Worm (Caenorhabditis elegans): Measurements from ENCODE around the gene grl-12.

The grl-12 gene

DNA sequence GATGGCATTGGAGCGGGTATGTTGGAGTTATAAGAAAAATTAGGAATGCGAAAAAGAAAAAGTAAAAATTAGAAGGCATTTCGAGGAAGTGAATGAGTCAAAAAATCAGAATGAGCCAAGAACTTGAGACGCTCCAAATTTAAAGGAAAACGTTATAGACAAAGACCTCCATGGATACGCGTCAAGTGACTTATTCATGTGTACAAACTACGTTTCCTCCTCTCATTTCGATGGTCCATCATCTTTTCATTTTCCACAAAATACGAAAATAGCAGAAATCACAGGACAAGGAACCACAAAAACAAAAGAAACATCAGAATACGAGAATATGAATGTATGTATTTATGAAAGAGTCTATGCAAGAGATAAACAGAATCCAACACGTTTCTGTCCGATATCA lies 4.5 kb upstream of the grl-12 start, which contains the start of gene F28A12.3:
Gene F28A12.3, minus strand, starts transcription at position 101 of the 400 bp plus-strand sequence.
- TF ChIP-seq egl-43 (GFP tag; IDR thresholded peaks at IDR 0.05) (no peak), aha-1 (tag) (peak; percentile 3)

DNA sequence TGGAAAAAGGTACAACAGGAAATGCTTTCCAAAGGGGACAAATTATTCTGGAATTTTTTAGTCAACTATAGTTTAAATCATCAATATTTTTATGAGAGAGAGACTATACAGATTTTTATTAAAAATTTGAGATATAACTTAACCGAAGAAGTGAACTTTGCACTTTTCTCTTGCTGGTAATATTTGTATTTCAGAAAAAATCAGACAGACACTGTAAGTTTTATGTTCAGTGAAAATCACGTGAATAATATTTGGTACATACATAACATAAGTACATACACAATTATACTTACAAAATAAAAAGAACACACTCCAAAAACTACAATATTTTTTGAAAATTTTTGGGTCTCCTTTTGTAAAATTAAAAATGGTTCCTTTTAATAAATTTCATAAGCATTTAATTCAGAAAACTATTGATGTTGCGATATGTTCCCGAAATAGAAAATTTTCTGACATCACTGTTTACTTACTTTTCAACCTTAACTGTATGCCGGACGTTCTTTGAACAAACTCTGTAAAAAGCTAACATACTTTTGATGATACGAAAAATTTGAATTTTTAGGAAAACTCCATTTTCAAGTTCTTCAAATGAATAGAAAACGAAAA lies 962 bp upstream of the grl-12 start, which contains the start of the genes F28A12.10 and acd-4:
Gene F28A12.10, minus strand, starts transcription at position 101 of the 606 bp plus-strand sequence.
Gene acd-4, plus strand, starts transcription at position 556 of the 606 bp plus-strand sequence.
- TF ChIP-seq nhr-111 (GFP tag; optimal IDR thresholded peaks at IDR 0.05) (no peak), T20F7.1 (GFP tag; optimal IDR thresholded peaks at IDR 0.05) (no peak), zag-1 (tag; optimal IDR thresholded peaks at IDR 0.05) (no peak), php-3 (GFP tag; IDR thresholded peaks at IDR 0.05) (no peak), jun-1 (tag; optimal IDR thresholded peaks at IDR 0.05) (no peak), hlh-30 (tag; optimal IDR thresholded peaks at IDR 0.05; ENCODE audit: insufficient read depth) (no peak), rbr-2 (tag; optimal IDR thresholded peaks at IDR 0.05) (no peak), Y48G9A.11 (GFP tag; IDR thresholded peaks at IDR 0.05) (no peak), lin-39 (tag; optimal IDR thresholded peaks at IDR 0.05) (no peak), dmd-8 (GFP tag; IDR thresholded peaks at IDR 0.05) (no peak), ztf-11 (tag; optimal IDR thresholded peaks at IDR 0.05) (no peak), T26A8.4 (GFP tag; IDR thresholded peaks at IDR 0.05) (no peak), lin-15B (tag; optimal IDR thresholded peaks at IDR 0.05) (no peak), ceh-20 (GFP tag; IDR thresholded peaks at IDR 0.05) (no peak), nhr-237 (tag; optimal IDR thresholded peaks at IDR 0.05) (no peak), mes-2 (tag; optimal IDR thresholded peaks at IDR 0.05; ENCODE audit: poor library complexity, severe bottlenecking) (no peak), nhr-77 (tag; optimal IDR thresholded peaks at IDR 0.05) (no peak), zip-2 (tag; optimal IDR thresholded peaks at IDR 0.05) (no peak)

DNA sequence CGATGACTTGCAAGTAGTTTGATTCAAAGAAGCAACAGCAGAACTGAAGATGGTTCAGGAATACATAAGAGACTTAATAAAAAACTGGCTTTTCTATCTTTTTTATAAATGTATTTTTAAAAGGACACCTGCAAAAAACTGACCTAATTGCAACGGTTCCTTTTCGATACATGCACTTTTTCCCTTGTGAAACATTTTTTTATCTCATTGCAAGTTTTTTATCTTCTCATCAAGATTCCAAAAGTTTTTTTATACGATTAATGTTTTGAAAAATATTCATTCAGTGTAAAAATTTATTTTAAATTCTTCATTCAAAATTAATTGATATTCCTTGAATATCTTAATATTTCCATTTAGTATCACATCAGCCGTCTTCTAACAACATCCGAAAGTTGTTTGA lies 1.2 kb downstream of the grl-12 start, which contains the start of gene oac-29:
Gene oac-29, minus strand, starts transcription at position 101 of the 400 bp plus-strand sequence.
- TF ChIP-seq mdt-29 (GFP tag; IDR thresholded peaks at IDR 0.05): no peak
- no peak for TF ChIP-seq set-16 (GFP tag; IDR thresholded peaks at IDR 0.05)
- peak; percentile 33 for TF ChIP-seq aha-1 (tag)
- TF ChIP-seq dve-1 (tag; optimal IDR thresholded peaks at IDR 0.05; ENCODE audit: insufficient read depth): no peak
- TF ChIP-seq daf-19 (GFP tag; conservative IDR thresholded peaks at IDR 0.05): no peak
- no peak for TF ChIP-seq egl-43 (GFP tag; IDR thresholded peaks at IDR 0.05)
- TF ChIP-seq zip-11 (GFP tag; IDR thresholded peaks at IDR 0.05): no peak
- no peak for TF ChIP-seq daf-16 (GFP tag; optimal IDR thresholded peaks at IDR 0.05)
- TF ChIP-seq daf-16 (tag; optimal IDR thresholded peaks at IDR 0.05): no peak

DNA sequence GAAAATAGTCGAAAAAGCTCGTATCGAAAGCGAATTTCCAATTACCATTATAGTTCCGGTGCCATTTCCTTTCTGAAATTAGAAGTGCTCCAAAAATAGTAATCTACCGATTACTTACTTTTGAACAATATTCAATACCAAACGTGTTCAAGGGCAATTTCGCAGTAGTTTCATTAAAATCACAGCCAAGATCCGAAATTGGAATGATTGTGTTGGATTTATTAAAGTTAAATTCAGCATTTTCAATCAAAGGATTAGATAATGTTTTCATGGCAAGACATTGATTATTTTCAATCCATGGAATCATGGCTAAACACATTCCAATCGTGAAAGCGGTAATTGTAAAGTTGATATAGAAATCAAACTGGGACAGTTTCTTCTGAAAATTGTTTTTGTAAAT lies 4.0 kb downstream of the grl-12 start:
- TF ChIP-seq lin-38 (GFP tag; IDR thresholded peaks at IDR 0.05) (no peak), aha-1 (tag) (peak; percentile 91)

DNA sequence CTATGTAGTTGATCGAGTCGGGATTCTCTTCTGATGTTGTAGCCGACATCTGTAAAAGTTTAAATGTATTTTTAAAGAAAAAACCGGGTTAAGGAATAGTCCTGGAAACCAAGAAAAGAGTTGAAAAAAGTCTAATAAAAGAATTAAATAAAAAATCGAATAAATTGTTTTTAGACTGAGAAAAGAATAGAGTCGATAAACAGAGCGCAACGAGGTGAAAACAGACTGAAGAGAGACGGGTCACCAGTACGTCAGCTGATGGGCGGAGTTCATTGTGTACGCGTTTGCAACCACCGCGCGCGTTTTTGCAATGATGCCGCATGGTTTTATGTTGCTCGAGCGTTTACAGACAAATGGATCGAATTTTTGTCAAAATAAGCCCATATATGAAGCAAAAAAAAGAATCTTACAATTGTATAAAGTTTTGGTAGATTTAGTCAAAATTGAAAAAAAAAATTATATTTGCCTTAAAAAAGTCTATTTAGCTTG lies 5.5 kb downstream of the grl-12 start, which contains the start of gene atg-18:
Gene atg-18, minus strand, starts transcription at position 51 of the 489 bp plus-strand sequence.
- TF ChIP-seq T26A8.4 (GFP tag; IDR thresholded peaks at IDR 0.05) (no peak; the same call in 1 of the 2 replicates), vab-7 (GFP tag; IDR thresholded peaks at IDR 0.05) (no peak), zag-1 (tag; optimal IDR thresholded peaks at IDR 0.05) (no peak), fos-1 (tag; optimal IDR thresholded peaks at IDR 0.05) (no peak), mdl-1 (tag; optimal IDR thresholded peaks at IDR 0.05) (peak; percentile 17 to 57), Y105C5A.15 (GFP tag; IDR thresholded peaks at IDR 0.05) (no peak), nhr-11 (tag; optimal IDR thresholded peaks at IDR 0.05) (peak; percentile 67), unc-130 (GFP tag; optimal IDR thresholded peaks at IDR 0.05) (no peak), lin-39 (tag; optimal IDR thresholded peaks at IDR 0.05) (no peak), arid-1 (GFP tag; conservative IDR thresholded peaks at IDR 0.05) (no peak), pha-4 (GFP tag; IDR thresholded peaks at IDR 0.05) (no peak), pha-4 (tag; optimal IDR thresholded peaks at IDR 0.05) (peak; percentile 30), F44E2.7 (GFP tag; IDR thresholded peaks at IDR 0.05) (no peak), set-16 (GFP tag; IDR thresholded peaks at IDR 0.05) (no peak), mdt-29 (GFP tag; IDR thresholded peaks at IDR 0.05) (no peak), tra-1 (GFP tag; IDR thresholded peaks at IDR 0.05) (no peak), ceh-32 (tag; optimal IDR thresholded peaks at IDR 0.05; ENCODE audit: poor library complexity) (no peak), hif-1 (tag; optimal IDR thresholded peaks at IDR 0.05) (no peak), nhr-237 (tag; optimal IDR thresholded peaks at IDR 0.05) (no peak), zip-2 (tag; optimal IDR thresholded peaks at IDR 0.05) (no peak), Y75B8A.6 (GFP tag; IDR thresholded peaks at IDR 0.05) (no peak), nhr-102 (tag; optimal IDR thresholded peaks at IDR 0.05) (peak; percentile 51)
